Worm (Caenorhabditis elegans) whole organism, L4/young adult: ENCODE data around the gene srh-193.

Experiments
- dao-5 ChIP-seq: sonication (generic microtip); optimal IDR thresholded peaks from 2 replicates; lab custom pipeline; 2016; ENCODE audit warnings: missing genotype, missing genetic modification characterization, moderate library complexity, missing compliant biosample characterization
- him-1 ChIP-seq: sonication (generic microtip); optimal IDR thresholded peaks from 2 replicates; lab custom pipeline; 2016; ENCODE audit warnings: missing genotype, missing genetic modification reagents, missing genetic modification characterization, missing compliant biosample characterization

ce11 chrV:4240292-4240691 is 49.7 kb downstream of the srh-193 start, which contains the start of gene srh-204:
- TF ChIP-seq him-1 (tag; lab: Kevin White, UChicago) (no peak), dao-5 (tag; lab: Kevin White, UChicago) (no peak)
